Worm (Caenorhabditis elegans): ENCODE measurements around the gene hrpl-1.

ce11 chrII:6872493-6872892, 26.0 kb upstream of the hrpl-1 start, which contains the start of gene C44B7.5:
- TF ChIP-seq ztf-4 (tag; optimal IDR thresholded peaks at IDR 0.05), result no peak
- TF ChIP-seq unc-62 (GFP tag; optimal IDR thresholded peaks at IDR 0.05), result no peak
- no peak for TF ChIP-seq dmd-4 (tag; optimal IDR thresholded peaks at IDR 0.05)
- no peak for TF ChIP-seq nhr-12 (tag; optimal IDR thresholded peaks at IDR 0.05)
- no peak for TF ChIP-seq ZK546.5 (tag; optimal IDR thresholded peaks at IDR 0.05)
- TF ChIP-seq nhr-77 (tag; optimal IDR thresholded peaks at IDR 0.05), result no peak
- no peak for TF ChIP-seq R02D3.7 (tag; optimal IDR thresholded peaks at IDR 0.05)
- TF ChIP-seq egl-27 (tag; optimal IDR thresholded peaks at IDR 0.05), result no peak

Data from whole organism, L2 larva.